Worm (Caenorhabditis elegans) whole organism, L1 larva: ENCODE measurements around the gene gcy-14.

Experiments used
- aly-2 ChIP-seq: fragments of 150-350 bp; optimal IDR thresholded peaks from 2 replicates; lab custom pipeline; 2014; ENCODE audit warnings: missing biosample characterization, missing genetic modification characterization
- ama-1 ChIP-seq: fragments of 150-350 bp; optimal IDR thresholded peaks from 2 replicates; lab custom pipeline; 2014
- egl-27 ChIP-seq, 2 experiments: fragments of 150-350 bp in 1 of 2; sonication (generic microtip); optimal IDR thresholded peaks; 3 replicates each; lab custom pipeline; 2017 to 2018; ENCODE audit warnings: missing biosample characterization in 2 of 2, missing genetic modification characterization in 2 of 2, missing genetic modification reagents in 2 of 2
- fkh-10 ChIP-seq: sonication (generic microtip); optimal IDR thresholded peaks from 2 replicates; lab custom pipeline; 2017; ENCODE audit warnings: missing biosample characterization, missing genetic modification reagents, missing genetic modification characterization
- irx-1 ChIP-seq: sonication (generic microtip); optimal IDR thresholded peaks from 2 replicates; lab custom pipeline; 2016; ENCODE audit warnings: missing genetic modification characterization, missing compliant biosample characterization
- nhr-28 ChIP-seq: fragments of 150-350 bp; optimal IDR thresholded peaks from 2 replicates; lab custom pipeline; 2014; ENCODE audit warnings: missing biosample characterization, missing genetic modification characterization
- nhr-77 ChIP-seq: fragments of 150-350 bp; optimal IDR thresholded peaks from 2 replicates; lab custom pipeline; 2014; ENCODE audit warnings: missing biosample characterization, missing genetic modification characterization
- nhr-90 ChIP-seq: sonication (generic microtip); optimal IDR thresholded peaks from 2 replicates; lab custom pipeline; 2016; ENCODE audit warnings: mild to moderate bottlenecking, missing genetic modification characterization, missing compliant biosample characterization; ENCODE audit not compliant: poor library complexity
- pag-3 ChIP-seq: sonication (generic microtip); optimal IDR thresholded peaks from 2 replicates; lab custom pipeline; 2017; ENCODE audit warnings: missing genetic modification characterization, mild to moderate bottlenecking, missing compliant biosample characterization, antibody characterized with exemption, borderline replicate concordance; ENCODE audit not compliant: insufficient read depth
- pqm-1 ChIP-seq: sonication (generic microtip); optimal IDR thresholded peaks from 3 replicates; lab custom pipeline; 2017; ENCODE audit warnings: missing biosample characterization, missing genetic modification characterization
- snpc-4 ChIP-seq: fragments of 150-350 bp; optimal IDR thresholded peaks from 2 replicates; lab custom pipeline; 2014; ENCODE audit warnings: missing biosample characterization, missing genetic modification characterization
- unc-62 ChIP-seq: fragments of 150-350 bp; optimal IDR thresholded peaks from 2 replicates; lab custom pipeline; 2014; ENCODE audit warnings: missing biosample characterization, missing genetic modification reagents, missing genetic modification characterization

ce11 chrV:14841660-14842059, 26.4 kb downstream of the gcy-14 start:
- TF ChIP-seq fkh-10 (GFP tag; lab: Kevin White, UChicago) = no peak
- no peak for TF ChIP-seq nhr-90
- no peak for TF ChIP-seq unc-62 (GFP tag; lab: Kevin White, UChicago)
- TF ChIP-seq aly-2 (tag; lab: Kevin White, UChicago) = no peak
- no peak for TF ChIP-seq pag-3
- no peak for TF ChIP-seq ama-1 (lab: Kevin White, UChicago)
- TF ChIP-seq pqm-1 (tag; lab: Kevin White, UChicago) = no peak
- TF ChIP-seq nhr-28 = no peak
- TF ChIP-seq egl-27 (tag; optimal IDR thresholded peaks at IDR 0.05; lab: Kevin White, UChicago) = no peak
- no peak for TF ChIP-seq snpc-4 (tag; lab: Kevin White, UChicago)
- no peak for TF ChIP-seq nhr-77
- no peak for TF ChIP-seq irx-1
